Fruit fly (Drosophila melanogaster) whole organism, embryonic: ENCODE results near the gene CG4133.

Experiments
- Adf1 ChIP-seq: fragments of 200-800 bp; sonication (Bioruptor generic); IDR thresholded peaks from 2 replicates; pipeline ENCODE4 v1.3.6; 2022; ENCODE audit warnings: missing biosample characterization, missing genetic modification characterization
- Atf3 ChIP-seq: fragments of 200-800 bp; sonication (Bioruptor generic); optimal IDR thresholded peaks from 3 replicates; lab custom pipeline; 2016; ENCODE audit warnings: missing biosample characterization, missing genetic modification characterization
- BEAF-32 ChIP-seq: fragments of 200-800 bp; sonication (Bioruptor generic); optimal IDR thresholded peaks from 3 replicates; lab custom pipeline; 2017; ENCODE audit warnings: missing biosample characterization, missing genetic modification characterization, mild to moderate bottlenecking, moderate library complexity, missing genetic modification reagents
- CG1024 ChIP-seq: fragments of 200-800 bp; sonication (Bioruptor generic); IDR thresholded peaks from 2 replicates; pipeline ENCODE4 v1.3.6; 2022; ENCODE audit warnings: missing biosample characterization, missing genetic modification characterization
- CG10565 ChIP-seq: fragments of 200-800 bp; sonication (Bioruptor generic); optimal IDR thresholded peaks from 3 replicates; lab custom pipeline; 2016; ENCODE audit warnings: missing biosample characterization, mild to moderate bottlenecking, missing genetic modification characterization
- CG13123 ChIP-seq: fragments of 200-800 bp; sonication (Bioruptor generic); optimal IDR thresholded peaks from 2 replicates; lab custom pipeline; 2016; ENCODE audit warnings: missing biosample characterization, missing genetic modification characterization
- CG13894 ChIP-seq: fragments of 200-800 bp; sonication (Bioruptor generic); optimal IDR thresholded peaks from 3 replicates; lab custom pipeline; 2018; ENCODE audit warnings: missing biosample characterization, mild to moderate bottlenecking, missing genetic modification characterization, moderate library complexity
- CG14441 ChIP-seq: fragments of 200-800 bp; sonication (Bioruptor generic); IDR thresholded peaks from 2 replicates; pipeline ENCODE4 v1.3.6; 2022; ENCODE audit warnings: missing biosample characterization, missing genetic modification characterization
- CG15073 ChIP-seq: fragments of 200-800 bp; sonication (Bioruptor generic); optimal IDR thresholded peaks from 2 replicates; lab custom pipeline; 2016; ENCODE audit warnings: missing biosample characterization, missing genetic modification characterization
- CG17612 ChIP-seq: fragments of 200-800 bp; sonication (Bioruptor generic); IDR thresholded peaks from 2 replicates; pipeline ENCODE4 v1.3.6; 2022; ENCODE audit warnings: missing biosample characterization, missing genetic modification characterization
- CG2120 ChIP-seq: fragments of 200-800 bp; sonication (Bioruptor generic); optimal IDR thresholded peaks from 3 replicates; lab custom pipeline; 2016; ENCODE audit warnings: missing biosample characterization, missing genetic modification characterization
- CG30431 ChIP-seq: fragments of 200-800 bp; sonication (Bioruptor generic); optimal IDR thresholded peaks from 2 replicates; lab custom pipeline; 2017; ENCODE audit warnings: missing biosample characterization, missing genetic modification characterization
- CG31224 ChIP-seq: fragments of 200-800 bp; sonication (Bioruptor generic); IDR thresholded peaks from 2 replicates; pipeline ENCODE4 v1.3.6; 2022; ENCODE audit warnings: missing biosample characterization, missing genetic modification characterization
- CG31365 ChIP-seq: fragments of 200-800 bp; sonication (Bioruptor generic); optimal IDR thresholded peaks from 2 replicates; lab custom pipeline; 2018; ENCODE audit warnings: missing biosample characterization, mild to moderate bottlenecking, missing genetic modification characterization
- CG4707 ChIP-seq: fragments of 200-800 bp; sonication (Bioruptor generic); optimal IDR thresholded peaks from 2 replicates; lab custom pipeline; 2018; ENCODE audit warnings: missing biosample characterization, mild to moderate bottlenecking, missing genetic modification characterization, moderate library complexity
- CG6854 ChIP-seq: fragments of 200-800 bp; sonication (Bioruptor generic); optimal IDR thresholded peaks from 3 replicates; lab custom pipeline; 2017; ENCODE audit warnings: missing biosample characterization, mild to moderate bottlenecking, missing genetic modification characterization
- Dfd ChIP-seq, 2 experiments: fragments of >200 bp; optimal IDR thresholded peaks; 2 replicates each; lab custom pipeline; 2017; ENCODE audit warnings: missing biosample characterization in 2 of 2, missing genetic modification characterization in 2 of 2
- Dp ChIP-seq: fragments of 200-800 bp; sonication (Bioruptor generic); optimal IDR thresholded peaks from 2 replicates; lab custom pipeline; 2018; ENCODE audit warnings: missing biosample characterization, mild to moderate bottlenecking, missing genetic modification characterization, moderate library complexity
- HLH4C ChIP-seq: fragments of 200-800 bp; sonication (Bioruptor generic); IDR thresholded peaks from 3 replicates; pipeline ENCODE4 v1.3.6; 2022; ENCODE audit warnings: missing biosample characterization, missing genetic modification characterization; ENCODE audit not compliant: partially characterized antibody
- Jarid2 ChIP-seq: fragments of 200-800 bp; sonication (Bioruptor generic); optimal IDR thresholded peaks from 3 replicates; lab custom pipeline; 2017; ENCODE audit warnings: mild to moderate bottlenecking, missing biosample characterization, missing genetic modification reagents, missing genetic modification characterization
- Mad ChIP-seq: fragments of 200-800 bp; sonication (Bioruptor generic); optimal IDR thresholded peaks from 2 replicates; lab custom pipeline; 2016; ENCODE audit warnings: missing biosample characterization, missing genetic modification characterization
- NC2α ChIP-seq: fragments of 200-800 bp; sonication (Bioruptor generic); optimal IDR thresholded peaks from 2 replicates; lab custom pipeline; 2016; ENCODE audit warnings: missing biosample characterization, missing genetic modification characterization
- NFAT ChIP-seq: fragments of 200-800 bp; sonication (Bioruptor generic); IDR thresholded peaks from 2 replicates; pipeline ENCODE4 v1.3.6; 2022; ENCODE audit warnings: missing biosample characterization, missing genetic modification characterization
- Nf-YB ChIP-seq: fragments of 200-800 bp; sonication (Bioruptor generic); optimal IDR thresholded peaks from 3 replicates; lab custom pipeline; 2019; ENCODE audit warnings: missing biosample characterization, mild to moderate bottlenecking, missing genetic modification characterization, moderate library complexity
- Oli ChIP-seq: fragments of 200-800 bp; sonication (Bioruptor generic); optimal IDR thresholded peaks from 2 replicates; lab custom pipeline; 2018; ENCODE audit warnings: missing biosample characterization, mild to moderate bottlenecking, missing genetic modification characterization, moderate library complexity
- TFAM ChIP-seq: fragments of 200-800 bp; sonication (Bioruptor generic); optimal IDR thresholded peaks from 2 replicates; lab custom pipeline; 2017; ENCODE audit warnings: missing biosample characterization, missing genetic modification characterization, inconsistent platforms
- ab ChIP-seq: fragments of 200-800 bp; sonication (Bioruptor generic); optimal IDR thresholded peaks from 2 replicates; lab custom pipeline; 2016; ENCODE audit warnings: missing biosample characterization, missing genetic modification characterization
- abd-A ChIP-seq: fragments of 200-800 bp; sonication (Bioruptor generic); optimal IDR thresholded peaks from 3 replicates; lab custom pipeline; 2019; ENCODE audit warnings: missing biosample characterization, mild to moderate bottlenecking, missing genetic modification characterization, moderate library complexity
- ash1 ChIP-seq: fragments of 200-800 bp; sonication (Bioruptor generic); optimal IDR thresholded peaks from 2 replicates; lab custom pipeline; 2018; ENCODE audit warnings: missing biosample characterization, mild to moderate bottlenecking, missing genetic modification characterization
- chif ChIP-seq, 2 experiments: fragments of 200-800 bp; sonication (Bioruptor generic); optimal IDR thresholded peaks; 3 replicates each; lab custom pipeline; 2016; ENCODE audit warnings: missing biosample characterization in 2 of 2, missing genetic modification characterization in 2 of 2
- disco-r ChIP-seq: fragments of 200-800 bp; sonication (Bioruptor generic); optimal IDR thresholded peaks from 2 replicates; lab custom pipeline; 2016; ENCODE audit warnings: missing biosample characterization, missing genetic modification characterization
- dysf ChIP-seq: fragments of 200-800 bp; sonication (Bioruptor generic); IDR thresholded peaks from 3 replicates; pipeline ENCODE4 v1.3.6; 2022; ENCODE audit warnings: missing biosample characterization, missing genetic modification characterization
- esg ChIP-seq: fragments of 200-800 bp; sonication (Bioruptor generic); conservative IDR thresholded peaks from 2 replicates; pipeline ENCODE4 v1.3.6; 2022; ENCODE audit warnings: missing biosample characterization, missing genetic modification characterization
- fd64A ChIP-seq: fragments of 200-800 bp; sonication (Bioruptor generic); optimal IDR thresholded peaks from 3 replicates; lab custom pipeline; 2018; ENCODE audit warnings: missing biosample characterization, mild to moderate bottlenecking, missing genetic modification characterization
- grau ChIP-seq: fragments of 200-800 bp; optimal IDR thresholded peaks from 3 replicates; lab custom pipeline; 2019; ENCODE audit warnings: missing biosample characterization, mild to moderate bottlenecking, missing genetic modification characterization, moderate library complexity
- gro ChIP-seq: fragments of 200-800 bp; sonication (Bioruptor generic); optimal IDR thresholded peaks from 2 replicates; lab custom pipeline; 2016; ENCODE audit warnings: missing biosample characterization, missing genetic modification characterization
- h ChIP-seq: fragments of >200 bp; optimal IDR thresholded peaks from 2 replicates; lab custom pipeline; 2017
- hbn ChIP-seq: fragments of 200-800 bp; sonication (Bioruptor generic); IDR thresholded peaks from 2 replicates; pipeline ENCODE4 v1.3.6; 2022; ENCODE audit warnings: missing biosample characterization, missing genetic modification characterization; ENCODE audit not compliant: partially characterized antibody
- inv ChIP-seq: fragments of 200-800 bp; sonication (Bioruptor generic); IDR thresholded peaks from 2 replicates; pipeline ENCODE4 v1.3.6; 2022; ENCODE audit warnings: missing biosample characterization, missing genetic modification characterization; ENCODE audit not compliant: partially characterized antibody
- jigr1 ChIP-seq: fragments of 200-800 bp; sonication (Bioruptor generic); IDR thresholded peaks from 3 replicates; pipeline ENCODE4 v1.3.6; 2022; ENCODE audit warnings: missing biosample characterization, missing genetic modification characterization
- lola ChIP-seq, 3 experiments: fragments of >200 bp in 2 of 3; fragments of 200-800 bp in 1 of 3; sonication (Bioruptor generic) in 1 of 3; optimal IDR thresholded peaks; 2 replicates each; lab custom pipeline; 2017 to 2019; ENCODE audit warnings: missing biosample characterization in 3 of 3, missing genetic modification characterization in 3 of 3, mild to moderate bottlenecking in 1 of 3, moderate library complexity in 1 of 3
- psq ChIP-seq: fragments of 200-800 bp; sonication (Bioruptor generic); optimal IDR thresholded peaks from 2 replicates; lab custom pipeline; 2017; ENCODE audit warnings: missing biosample characterization, missing genetic modification characterization
- ro ChIP-seq: fragments of 200-800 bp; sonication (Bioruptor generic); IDR thresholded peaks from 2 replicates; pipeline ENCODE4 v1.3.6; 2022; ENCODE audit warnings: missing biosample characterization, missing genetic modification characterization
- sc ChIP-seq, 3 experiments: fragments of >200 bp in 2 of 3; fragments of 200-800 bp in 1 of 3; sonication (Bioruptor generic) in 1 of 3; optimal IDR thresholded peaks; 2 replicates in 2 of 3; 3 replicates in 1 of 3; lab custom pipeline; 2017; ENCODE audit warnings: mild to moderate bottlenecking in 1 of 3, missing biosample characterization in 1 of 3, missing genetic modification characterization in 1 of 3, missing genetic modification reagents in 1 of 3
- so ChIP-seq: fragments of 200-800 bp; sonication (Bioruptor generic); IDR thresholded peaks from 3 replicates; pipeline ENCODE4 v1.3.6; 2022; ENCODE audit warnings: missing biosample characterization, missing genetic modification characterization
- ssp ChIP-seq: fragments of 200-800 bp; sonication (Bioruptor generic); IDR thresholded peaks from 2 replicates; pipeline ENCODE4 v1.3.6; 2022; ENCODE audit warnings: missing biosample characterization, missing genetic modification characterization
- tll ChIP-seq, 2 experiments: fragments of 200-800 bp in 1 of 2; fragments of >200 bp in 1 of 2; sonication (Bioruptor generic) in 1 of 2; optimal IDR thresholded peaks; 2 replicates each; lab custom pipeline; 2017 to 2019; ENCODE audit warnings: missing biosample characterization in 2 of 2, missing genetic modification characterization in 2 of 2, mild to moderate bottlenecking in 1 of 2, moderate library complexity in 1 of 2
- unc-4 ChIP-seq: fragments of 200-800 bp; sonication (Bioruptor generic); IDR thresholded peaks from 2 replicates; pipeline ENCODE4 v1.3.6; 2022; ENCODE audit warnings: missing biosample characterization, missing genetic modification characterization; ENCODE audit not compliant: partially characterized antibody

Gene CG4133

dm6 chr2L:414593-415399 lies 40.5 kb upstream of the CG4133 start, which contains the start of the genes AP-2alpha and ebi (continued):
- peak; percentile 79 for TF ChIP-seq CG13894
- no peak for TF ChIP-seq abd-A (tag; lab: Kevin White, UChicago)
- peak; percentile 40 for TF ChIP-seq Dp (GFP tag; lab: Kevin White, UChicago)
- TF ChIP-seq Jarid2 (GFP tag; lab: Kevin White, UChicago), result peak; percentile 51
- TF ChIP-seq TFAM, result no peak
- peak; percentile 92 to 96 for TF ChIP-seq chif (GFP tag; optimal IDR thresholded peaks at IDR 0.05; lab: Kevin White, UChicago)
- no peak for TF ChIP-seq unc-4 (GFP tag; lab: Robert Waterston, UW)
- TF ChIP-seq h, result no peak
- TF ChIP-seq gro (GFP tag; lab: Kevin White, UChicago), result peak; percentile 87
- TF ChIP-seq hbn (GFP tag; lab: Robert Waterston, UW), result no peak
- TF ChIP-seq ash1 (GFP tag; lab: Kevin White, UChicago), result no peak
- peak; percentile 63 for TF ChIP-seq Nf-YB
- peak; percentile 78 for TF ChIP-seq Oli (tag; lab: Kevin White, UChicago)
- TF ChIP-seq CG14441 (GFP tag; lab: Robert Waterston, UW), result peak; percentile 89
- peak; percentile 96 for TF ChIP-seq CG2120
- peak in 1 of 3 experiments; percentile 84 for TF ChIP-seq lola (GFP tag; optimal IDR thresholded peaks at IDR 0.05; lab: Kevin White, UChicago)
- no peak for TF ChIP-seq inv
- TF ChIP-seq ssp, result peak; percentile 84
- peak; percentile 88 for TF ChIP-seq disco-r (GFP tag; lab: Kevin White, UChicago)
- peak; percentile 93 for TF ChIP-seq Atf3
- TF ChIP-seq psq (GFP tag; lab: Kevin White, UChicago), result peak; percentile 85
- peak; percentile 38; the same call in 1 of the 2 replicates for TF ChIP-seq CG17612 (GFP tag; lab: Robert Waterston, UW)
- TF ChIP-seq tll (GFP tag; optimal IDR thresholded peaks at IDR 0.05; lab: Kevin White, UChicago), result peak; percentile 22 to 100
- peak; percentile 80 for TF ChIP-seq NFAT (GFP tag; lab: Robert Waterston, UW)
- TF ChIP-seq CG15073, result peak; percentile 24
- TF ChIP-seq so (GFP tag; lab: Robert Waterston, UW), result peak; percentile 72; the same call in 2 of the 3 replicates
- peak; percentile 84; the same call in 2 of the 3 replicates for TF ChIP-seq jigr1 (GFP tag; lab: Robert Waterston, UW)
- peak; percentile 56; the same call in 1 of the 2 replicates for TF ChIP-seq ro (GFP tag; lab: Robert Waterston, UW)
- TF ChIP-seq Adf1 (GFP tag; lab: Robert Waterston, UW), result peak; percentile 67
- TF ChIP-seq HLH4C (GFP tag; lab: Robert Waterston, UW), result no peak
- no peak for TF ChIP-seq Dfd (GFP tag; optimal IDR thresholded peaks at IDR 0.05; lab: Kevin White, UChicago)
- peak; percentile 79 for TF ChIP-seq ab (GFP tag; lab: Kevin White, UChicago)
- peak; percentile 80 for TF ChIP-seq CG30431 (GFP tag; lab: Kevin White, UChicago)
- no peak for TF ChIP-seq CG6854
- no peak for TF ChIP-seq CG4707 (GFP tag; lab: Kevin White, UChicago)
- peak; percentile 59 for TF ChIP-seq BEAF-32
- TF ChIP-seq sc (optimal IDR thresholded peaks at IDR 0.05; lab: Kevin White, UChicago), result no peak
- peak; percentile 80 for TF ChIP-seq sc (GFP tag; optimal IDR thresholded peaks at IDR 0.05; lab: Kevin White, UChicago)
- TF ChIP-seq CG1024 (GFP tag; lab: Robert Waterston, UW), result 0 out of 2 replicates have a peak, but pooled peaks have one; percentile 24
- peak; percentile 93 for TF ChIP-seq dysf (GFP tag; lab: Robert Waterston, UW)
- TF ChIP-seq fd64A (GFP tag; lab: Kevin White, UChicago), result no peak
- peak; percentile 29 for TF ChIP-seq CG10565 (GFP tag; lab: Kevin White, UChicago)
- peak; percentile 84 for TF ChIP-seq NC2α (GFP tag; lab: Kevin White, UChicago)
- TF ChIP-seq esg, result peak; percentile 92
- TF ChIP-seq CG31224 (GFP tag; lab: Robert Waterston, UW), result peak; percentile 81
- TF ChIP-seq CG13123, result peak; percentile 77
- TF ChIP-seq CG31365, result no peak
- TF ChIP-seq Mad (GFP tag; lab: Kevin White, UChicago), result peak; percentile 84
- TF ChIP-seq grau (tag; lab: Kevin White, UChicago), result peak; percentile 87
